Fruit fly (Drosophila melanogaster) whole organism, embryonic: ENCODE results near the gene slp1.

Source experiments
- ATbp ChIP-seq: fragments of 200-800 bp; sonication (Bioruptor generic); optimal IDR thresholded peaks from 2 replicates; lab custom pipeline; 2017; ENCODE audit warnings: missing biosample characterization, mild to moderate bottlenecking, missing genetic modification characterization, missing genetic modification reagents
- BtbVII ChIP-seq: fragments of 200-800 bp; sonication (Bioruptor generic); optimal IDR thresholded peaks from 3 replicates; lab custom pipeline; 2017; ENCODE audit warnings: missing biosample characterization, mild to moderate bottlenecking, missing genetic modification characterization
- CG10366 ChIP-seq: fragments of 200-800 bp; sonication (Bioruptor generic); IDR thresholded peaks from 2 replicates; pipeline ENCODE4 v1.3.6; 2022; ENCODE audit warnings: missing biosample characterization, missing genetic modification characterization
- CG10959 ChIP-seq: fragments of 200-800 bp; sonication (Bioruptor generic); IDR thresholded peaks from 2 replicates; pipeline ENCODE4 v1.3.6; 2022; ENCODE audit warnings: missing biosample characterization, missing genetic modification characterization
- CG11504 ChIP-seq: fragments of 200-800 bp; sonication (Bioruptor generic); optimal IDR thresholded peaks from 3 replicates; lab custom pipeline; 2019; ENCODE audit warnings: missing biosample characterization, mild to moderate bottlenecking, missing genetic modification characterization, moderate library complexity
- CG12104 ChIP-seq: fragments of 200-800 bp; sonication (Bioruptor generic); optimal IDR thresholded peaks from 3 replicates; lab custom pipeline; 2016; ENCODE audit warnings: missing biosample characterization, missing genetic modification characterization
- CG12659 ChIP-seq: fragments of 200-800 bp; sonication (Bioruptor generic); optimal IDR thresholded peaks from 3 replicates; lab custom pipeline; 2017; ENCODE audit warnings: mild to moderate bottlenecking, missing biosample characterization, missing genetic modification reagents, missing genetic modification characterization
- CG12942 ChIP-seq: fragments of 200-800 bp; sonication (Bioruptor generic); optimal IDR thresholded peaks from 3 replicates; lab custom pipeline; 2016; ENCODE audit warnings: missing biosample characterization, missing genetic modification characterization
- CG13424 ChIP-seq: fragments of 200-800 bp; sonication (Bioruptor generic); optimal IDR thresholded peaks from 2 replicates; lab custom pipeline; 2019; ENCODE audit warnings: missing biosample characterization, mild to moderate bottlenecking, missing genetic modification characterization, moderate library complexity
- CG14014 ChIP-seq: fragments of 200-800 bp; sonication (Bioruptor generic); IDR thresholded peaks from 2 replicates; pipeline ENCODE4 v1.3.6; 2022; ENCODE audit warnings: missing biosample characterization, missing genetic modification characterization
- CG14860 ChIP-seq: fragments of 200-800 bp; sonication (Bioruptor generic); IDR thresholded peaks from 3 replicates; pipeline ENCODE4 v1.3.6; 2022; ENCODE audit warnings: missing biosample characterization, missing genetic modification characterization; ENCODE audit not compliant: partially characterized antibody
- CG15073 ChIP-seq: fragments of 200-800 bp; sonication (Bioruptor generic); optimal IDR thresholded peaks from 2 replicates; lab custom pipeline; 2016; ENCODE audit warnings: missing biosample characterization, missing genetic modification characterization
- CG15269 ChIP-seq: fragments of 200-800 bp; sonication (Bioruptor generic); optimal IDR thresholded peaks from 2 replicates; lab custom pipeline; 2018; ENCODE audit warnings: missing biosample characterization, mild to moderate bottlenecking, missing genetic modification characterization, moderate library complexity
- CG15601 ChIP-seq: fragments of 200-800 bp; sonication (Bioruptor generic); optimal IDR thresholded peaks from 3 replicates; lab custom pipeline; 2019; ENCODE audit warnings: missing biosample characterization, mild to moderate bottlenecking, missing genetic modification characterization, moderate library complexity
- CG16863 ChIP-seq: fragments of 200-800 bp; sonication (Bioruptor generic); optimal IDR thresholded peaks from 3 replicates; lab custom pipeline; 2016; ENCODE audit warnings: missing biosample characterization, missing genetic modification characterization
- CG1792 ChIP-seq: fragments of 200-800 bp; sonication (Bioruptor generic); optimal IDR thresholded peaks from 2 replicates; lab custom pipeline; 2016; ENCODE audit warnings: missing biosample characterization, missing genetic modification characterization
- CG2889 ChIP-seq: fragments of 200-800 bp; sonication (Bioruptor generic); IDR thresholded peaks from 3 replicates; pipeline ENCODE4 v1.3.6; 2022; ENCODE audit warnings: missing biosample characterization, missing genetic modification characterization
- CG30403 ChIP-seq: fragments of 200-800 bp; sonication (Bioruptor generic); optimal IDR thresholded peaks from 3 replicates; lab custom pipeline; 2016; ENCODE audit warnings: missing biosample characterization, missing genetic modification characterization
- CG31441 ChIP-seq: fragments of 200-800 bp; sonication (Bioruptor generic); IDR thresholded peaks from 2 replicates; pipeline ENCODE4 v1.3.6; 2022; ENCODE audit warnings: missing biosample characterization, missing genetic modification characterization
- CG32532 ChIP-seq: fragments of 200-800 bp; sonication (Bioruptor generic); IDR thresholded peaks from 2 replicates; pipeline ENCODE4 v1.3.6; 2022; ENCODE audit warnings: missing biosample characterization, missing genetic modification characterization
- CG3407 ChIP-seq: fragments of 200-800 bp; sonication (Bioruptor generic); optimal IDR thresholded peaks from 2 replicates; lab custom pipeline; 2018; ENCODE audit warnings: missing biosample characterization, mild to moderate bottlenecking, missing genetic modification characterization
- CG3726 ChIP-seq: fragments of 200-800 bp; sonication (Bioruptor generic); IDR thresholded peaks from 3 replicates; pipeline ENCODE4, ENCODE4 v1.3.6; 2022; ENCODE audit warnings: missing biosample characterization, missing genetic modification characterization
- CG4617 ChIP-seq: fragments of 200-800 bp; sonication (Bioruptor generic); optimal IDR thresholded peaks from 3 replicates; lab custom pipeline; 2016; ENCODE audit warnings: missing biosample characterization, missing genetic modification characterization, borderline replicate concordance
- CG5180 ChIP-seq: fragments of 200-800 bp; sonication (Bioruptor generic); optimal IDR thresholded peaks from 3 replicates; lab custom pipeline; 2017; ENCODE audit warnings: missing biosample characterization, missing genetic modification characterization, mild to moderate bottlenecking, moderate library complexity, missing genetic modification reagents
- CG8281 ChIP-seq: fragments of 200-800 bp; sonication (Bioruptor generic); optimal IDR thresholded peaks from 2 replicates; lab custom pipeline; 2018; ENCODE audit warnings: missing biosample characterization, mild to moderate bottlenecking, missing genetic modification characterization, moderate library complexity
- CG8765 ChIP-seq: fragments of 200-800 bp; sonication (Bioruptor generic); IDR thresholded peaks from 2 replicates; pipeline ENCODE4 v1.3.6; 2022; ENCODE audit warnings: missing biosample characterization, missing genetic modification characterization
- CG9876 ChIP-seq: fragments of 200-800 bp; sonication (Bioruptor generic); optimal IDR thresholded peaks from 2 replicates; lab custom pipeline; 2016; ENCODE audit warnings: missing biosample characterization, missing genetic modification characterization
- D ChIP-seq, 2 experiments: fragments of 200-800 bp in 1 of 2; fragments of >200 bp in 1 of 2; sonication (Bioruptor generic) in 1 of 2; optimal IDR thresholded peaks; 2 replicates in 1 of 2; 3 replicates in 1 of 2; lab custom pipeline; 2017; ENCODE audit warnings: mild to moderate bottlenecking in 1 of 2, missing biosample characterization in 1 of 2, missing genetic modification characterization in 1 of 2, missing genetic modification reagents in 1 of 2
- Drgx ChIP-seq: fragments of 200-800 bp; sonication (Bioruptor generic); IDR thresholded peaks from 2 replicates; pipeline ENCODE4 v1.3.6; 2022; ENCODE audit warnings: missing biosample characterization, missing genetic modification characterization
- E2f1 ChIP-seq: fragments of 200-800 bp; sonication (Bioruptor generic); IDR thresholded peaks from 2 replicates; pipeline ENCODE4 v1.3.6; 2022; ENCODE audit warnings: missing biosample characterization, missing genetic modification characterization
- HmgD ChIP-seq: fragments of 200-800 bp; sonication (Bioruptor generic); optimal IDR thresholded peaks from 3 replicates; lab custom pipeline; 2016; ENCODE audit warnings: missing biosample characterization, missing genetic modification characterization
- Lhr ChIP-seq: fragments of 200-800 bp; sonication (Bioruptor generic); optimal IDR thresholded peaks from 3 replicates; lab custom pipeline; 2017; ENCODE audit warnings: mild to moderate bottlenecking, missing biosample characterization, missing genetic modification reagents, missing genetic modification characterization
- MBD-R2 ChIP-seq: fragments of 200-800 bp; sonication (Bioruptor generic); IDR thresholded peaks from 2 replicates; pipeline ENCODE4 v1.3.6; 2022; ENCODE audit warnings: missing biosample characterization, missing genetic modification characterization
- MESR4 ChIP-seq: fragments of 200-800 bp; sonication (Bioruptor generic); optimal IDR thresholded peaks from 2 replicates; lab custom pipeline; 2018; ENCODE audit warnings: missing biosample characterization, mild to moderate bottlenecking, missing genetic modification characterization, moderate library complexity
- Meics ChIP-seq: fragments of 200-800 bp; sonication (Bioruptor generic); optimal IDR thresholded peaks from 2 replicates; lab custom pipeline; 2017; ENCODE audit warnings: missing biosample characterization, mild to moderate bottlenecking, missing genetic modification characterization
- Sox102F ChIP-seq: fragments of 200-800 bp; sonication (Bioruptor generic); optimal IDR thresholded peaks from 2 replicates; lab custom pipeline; 2018; ENCODE audit warnings: missing biosample characterization, mild to moderate bottlenecking, missing genetic modification characterization, moderate library complexity
- Xbp1 ChIP-seq: fragments of 200-800 bp; sonication (Bioruptor generic); optimal IDR thresholded peaks from 3 replicates; lab custom pipeline; 2016; ENCODE audit warnings: missing biosample characterization, mild to moderate bottlenecking, missing genetic modification characterization
- chinmo ChIP-seq: fragments of 200-800 bp; sonication (Bioruptor generic); IDR thresholded peaks from 4 replicates; pipeline ENCODE4 v1.3.6; 2022; ENCODE audit warnings: missing biosample characterization, missing genetic modification characterization; ENCODE audit not compliant: partially characterized antibody
- chn ChIP-seq: fragments of 200-800 bp; sonication (Bioruptor generic); optimal IDR thresholded peaks from 2 replicates; lab custom pipeline; 2016; ENCODE audit warnings: missing biosample characterization, missing genetic modification characterization
- gsb ChIP-seq: fragments of 200-800 bp; sonication (Bioruptor generic); IDR thresholded peaks from 2 replicates; pipeline ENCODE4 v1.3.6; 2022; ENCODE audit warnings: missing biosample characterization, missing genetic modification characterization
- run ChIP-seq: fragments of 200-800 bp; sonication (Bioruptor generic); optimal IDR thresholded peaks from 3 replicates; lab custom pipeline; 2018; ENCODE audit warnings: missing biosample characterization, mild to moderate bottlenecking, missing genetic modification characterization
- sd ChIP-seq: fragments of 200-800 bp; sonication (Bioruptor generic); optimal IDR thresholded peaks from 3 replicates; lab custom pipeline; 2018; ENCODE audit warnings: missing biosample characterization, mild to moderate bottlenecking, missing genetic modification characterization, moderate library complexity
- so ChIP-seq: fragments of 200-800 bp; sonication (Bioruptor generic); IDR thresholded peaks from 3 replicates; pipeline ENCODE4 v1.3.6; 2022; ENCODE audit warnings: missing biosample characterization, missing genetic modification characterization
- usp ChIP-seq: fragments of >200 bp; optimal IDR thresholded peaks from 2 replicates; lab custom pipeline; 2017; ENCODE audit warnings: missing biosample characterization, missing genetic modification characterization

Gene slp1

dm6 chr2L:3787028-3787427, 38.4 kb upstream of the slp1 start, which contains the start of gene bark (continued):
- TF ChIP-seq CG9876 (GFP tag; lab: Kevin White, UChicago) (no peak), CG8765 (no peak)

- peak; percentile 0 for TF ChIP-seq sd (tag; lab: Kevin White, UChicago)
- TF ChIP-seq CG8281 (tag; lab: Kevin White, UChicago), result no peak
These were observed 37.3 kb upstream of the slp1 start for dm6 chr2L:3788150-3788549.

- TF ChIP-seq CG15073 (GFP tag; lab: Kevin White, UChicago), result peak; percentile 46
- TF ChIP-seq CG12659, result peak; percentile 62
- TF ChIP-seq MESR4 (GFP tag; lab: Kevin White, UChicago), result no peak
- TF ChIP-seq CG1792 (GFP tag; lab: Kevin White, UChicago), result no peak
- peak; percentile 80 for TF ChIP-seq E2f1 (GFP tag; lab: Robert Waterston, UW)
- no peak for TF ChIP-seq HmgD
- no peak for TF ChIP-seq CG16863 (GFP tag; lab: Kevin White, UChicago)
- peak; percentile 82 for TF ChIP-seq CG14014 (GFP tag; lab: Robert Waterston, UW)
- peak; percentile 96 for TF ChIP-seq Sox102F
- TF ChIP-seq CG15601 (tag; lab: Kevin White, UChicago), result peak; percentile 88
- TF ChIP-seq CG11504 (tag; lab: Kevin White, UChicago), result peak; percentile 89
- TF ChIP-seq Drgx, result peak; percentile 80
- no peak for TF ChIP-seq D (optimal IDR thresholded peaks at IDR 0.05; lab: Kevin White, UChicago)
- TF ChIP-seq D (GFP tag; optimal IDR thresholded peaks at IDR 0.05; lab: Kevin White, UChicago), result peak; percentile 84
- TF ChIP-seq gsb (GFP tag; lab: Robert Waterston, UW), result no peak; the same call in 1 of the 2 replicates
- TF ChIP-seq chn (GFP tag; lab: Kevin White, UChicago), result no peak
- TF ChIP-seq run (tag; lab: Kevin White, UChicago), result peak; percentile 51
- TF ChIP-seq Meics (GFP tag; lab: Kevin White, UChicago), result peak; percentile 48
- no peak for TF ChIP-seq usp (GFP tag; lab: Kevin White, UChicago)
- peak; percentile 54 for TF ChIP-seq BtbVII (GFP tag; lab: Kevin White, UChicago)
- peak; percentile 67 for TF ChIP-seq Lhr (GFP tag; lab: Kevin White, UChicago)
- peak; percentile 65 for TF ChIP-seq CG32532
- peak; percentile 27; the same call in 1 of the 3 replicates for TF ChIP-seq CG2889 (GFP tag; lab: Robert Waterston, UW)
- peak; percentile 74 for TF ChIP-seq CG15269 (tag; lab: Kevin White, UChicago)
- 0 out of 4 replicates have a peak, but pooled peaks have one; percentile 44 for TF ChIP-seq chinmo (GFP tag; lab: Robert Waterston, UW)
- TF ChIP-seq CG13424 (tag; lab: Kevin White, UChicago), result peak; percentile 85
- TF ChIP-seq CG14860 (GFP tag; lab: Robert Waterston, UW), result no peak
- peak; percentile 21; the same call in 1 of the 2 replicates for TF ChIP-seq MBD-R2 (GFP tag; lab: Robert Waterston, UW)
- peak; percentile 71 for TF ChIP-seq CG30403 (GFP tag; lab: Kevin White, UChicago)
- TF ChIP-seq CG5180, result peak; percentile 43
- peak; percentile 42; the same call in 1 of the 2 replicates for TF ChIP-seq CG10959 (GFP tag; lab: Robert Waterston, UW)
- 0 out of 3 replicates have a peak, but pooled peaks have one; percentile 52 for TF ChIP-seq CG3726 (GFP tag; lab: Robert Waterston, UW)
- TF ChIP-seq CG12942 (GFP tag; lab: Kevin White, UChicago), result peak; percentile 61
- TF ChIP-seq CG31441 (GFP tag; lab: Robert Waterston, UW), result peak; percentile 91
- TF ChIP-seq CG12104 (GFP tag; lab: Kevin White, UChicago), result peak; percentile 59
- peak; percentile 91 for TF ChIP-seq CG3407 (GFP tag; lab: Kevin White, UChicago)
- peak; percentile 67 for TF ChIP-seq so
- peak; percentile 94 for TF ChIP-seq ATbp (GFP tag; lab: Kevin White, UChicago)
- peak; percentile 71 for TF ChIP-seq CG10366
- TF ChIP-seq CG4617 (GFP tag; lab: Kevin White, UChicago), result peak; percentile 1
- peak; percentile 79 for TF ChIP-seq Xbp1 (GFP tag; lab: Kevin White, UChicago)
These were observed 36.0 kb upstream of the slp1 start for dm6 chr2L:3789290-3790067.
